Worm (Caenorhabditis elegans): ENCODE data around the gene EEED8.15.

The EEED8.15 gene

DNA sequence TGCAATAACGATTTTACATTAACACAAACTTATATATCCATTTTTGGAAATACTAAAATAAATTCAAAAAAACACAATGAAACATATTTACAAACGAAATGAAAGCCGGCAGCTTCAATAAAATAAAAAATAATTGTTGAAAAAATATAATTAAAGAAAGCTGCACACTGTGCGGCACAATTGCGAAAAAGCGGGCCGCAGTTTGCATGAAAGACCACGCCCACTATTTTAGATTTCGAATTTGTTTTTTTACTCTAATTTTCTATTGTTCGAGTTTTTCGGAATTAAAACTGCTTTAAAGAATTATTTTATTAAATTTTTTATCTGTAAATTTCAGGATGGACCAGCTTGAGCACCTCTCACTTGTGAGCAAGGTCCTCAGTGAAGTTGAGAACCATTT is 19.8 kb upstream of the EEED8.15 start, which contains the start of gene mog-5:
Gene mog-5 (plus strand): TSS at position 338 of the 400 bp plus-strand sequence.
- TF ChIP-seq F13C5.2 (tag; optimal IDR thresholded peaks at IDR 0.05): peak; percentile 83
- TF ChIP-seq flt-1 (GFP tag; IDR thresholded peaks at IDR 0.05): peak; percentile 65
- TF ChIP-seq ceh-13 (GFP tag; optimal IDR thresholded peaks at IDR 0.05): peak; percentile 9
- peak; percentile 65; the same call in 1 of the 2 replicates for TF ChIP-seq tbx-11 (GFP tag; IDR thresholded peaks at IDR 0.05)
- no peak for TF ChIP-seq tbx-37 (GFP tag; conservative IDR thresholded peaks at IDR 0.05)
- TF ChIP-seq tra-4 (tag; optimal IDR thresholded peaks at IDR 0.05): no peak
- TF ChIP-seq sea-1 (GFP tag; conservative IDR thresholded peaks at IDR 0.05): 0 out of 2 replicates have a peak, but pooled peaks have one; percentile 55
- no peak for TF ChIP-seq ceh-36 (tag; optimal IDR thresholded peaks at IDR 0.05)
- 0 out of 2 replicates have a peak, but pooled peaks have one; percentile 46 for TF ChIP-seq scrt-1 (GFP tag; IDR thresholded peaks at IDR 0.05)

DNA sequence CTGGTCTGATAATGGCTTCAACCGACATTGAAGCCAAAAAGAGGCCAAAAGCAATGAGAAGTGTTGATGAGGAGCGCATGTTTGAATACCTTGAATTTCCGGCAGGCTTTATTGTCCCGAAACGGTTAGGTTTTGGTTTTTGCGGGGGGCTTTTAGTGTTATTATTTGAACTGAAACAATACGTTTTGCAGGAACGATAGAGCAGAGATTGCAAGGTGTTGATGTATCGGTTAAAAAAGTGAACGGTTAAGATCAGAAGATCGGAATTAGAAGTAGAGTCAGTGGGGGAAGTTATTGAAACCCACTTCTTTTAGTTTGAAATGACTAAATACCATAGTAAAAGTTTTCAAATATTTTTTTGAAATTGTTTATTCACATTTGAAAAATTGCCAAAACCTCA is 11.5 kb upstream of the EEED8.15 start, which contains the start of gene clec-141:
Gene clec-141 (minus strand): TSS at position 101 of the 400 bp plus-strand sequence.
- TF ChIP-seq pes-1 (GFP tag; IDR thresholded peaks at IDR 0.05): no peak
- TF ChIP-seq sea-1 (GFP tag; conservative IDR thresholded peaks at IDR 0.05): no peak
- TF ChIP-seq tbx-37 (GFP tag; conservative IDR thresholded peaks at IDR 0.05): no peak
- TF ChIP-seq scrt-1 (GFP tag; IDR thresholded peaks at IDR 0.05): no peak
- no peak for TF ChIP-seq flt-1 (GFP tag; IDR thresholded peaks at IDR 0.05)
- TF ChIP-seq ama-1 (optimal IDR thresholded peaks at IDR 0.05): no peak
- no peak for TF ChIP-seq ceh-13 (GFP tag; optimal IDR thresholded peaks at IDR 0.05)
- TF ChIP-seq hnd-1 (tag; optimal IDR thresholded peaks at IDR 0.05): no peak
- TF ChIP-seq hmbx-1 (tag; optimal IDR thresholded peaks at IDR 0.05): no peak
- no peak for TF ChIP-seq ets-7 (tag; optimal IDR thresholded peaks at IDR 0.05)
- TF ChIP-seq tra-4 (tag; optimal IDR thresholded peaks at IDR 0.05): no peak
- TF ChIP-seq ceh-36 (tag; optimal IDR thresholded peaks at IDR 0.05): no peak
- TF ChIP-seq tbx-11 (GFP tag; IDR thresholded peaks at IDR 0.05): no peak
- no peak for TF ChIP-seq F13C5.2 (tag; optimal IDR thresholded peaks at IDR 0.05)
- no peak for TF ChIP-seq hmg-4 (GFP tag; optimal IDR thresholded peaks at IDR 0.05)
- no peak for TF ChIP-seq B0310.2 (tag; optimal IDR thresholded peaks at IDR 0.05)

DNA sequence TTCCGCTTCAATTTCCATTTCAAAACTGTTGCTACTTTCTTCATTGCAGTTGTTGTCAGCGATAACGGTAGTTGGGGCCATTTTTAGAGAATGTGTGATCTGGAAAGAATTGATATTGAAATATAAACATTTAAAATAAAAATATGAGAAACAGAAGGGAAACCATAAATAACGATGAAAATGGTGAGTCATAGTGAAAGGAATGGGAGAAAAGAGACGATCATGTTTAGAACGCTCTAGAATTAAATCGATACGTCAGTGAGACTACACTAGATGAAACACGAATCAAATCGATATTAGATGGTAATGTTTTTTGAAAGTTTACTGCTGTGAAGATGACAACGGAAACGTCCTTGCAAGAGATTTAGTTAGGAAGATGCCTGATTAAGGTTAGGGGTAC is 10.1 kb upstream of the EEED8.15 start, which contains the start of the genes EEED8.12 and EEED8.4:
Gene EEED8.12 (minus strand): TSS at position 101 of the 400 bp plus-strand sequence.
Gene EEED8.4 (plus strand): TSS at position 396 of the 400 bp plus-strand sequence.
- TF ChIP-seq hnd-1 (tag; optimal IDR thresholded peaks at IDR 0.05) (no peak), ets-7 (tag; optimal IDR thresholded peaks at IDR 0.05) (no peak), tra-4 (tag; optimal IDR thresholded peaks at IDR 0.05) (no peak), scrt-1 (GFP tag; IDR thresholded peaks at IDR 0.05) (no peak), tbx-37 (GFP tag; conservative IDR thresholded peaks at IDR 0.05) (no peak), ceh-13 (GFP tag; optimal IDR thresholded peaks at IDR 0.05) (no peak), ceh-36 (tag; optimal IDR thresholded peaks at IDR 0.05) (no peak), tbx-11 (GFP tag; IDR thresholded peaks at IDR 0.05) (no peak), hmg-4 (GFP tag; optimal IDR thresholded peaks at IDR 0.05) (no peak), flt-1 (GFP tag; IDR thresholded peaks at IDR 0.05) (no peak), sea-1 (GFP tag; conservative IDR thresholded peaks at IDR 0.05) (no peak), ama-1 (optimal IDR thresholded peaks at IDR 0.05) (no peak), hmbx-1 (tag; optimal IDR thresholded peaks at IDR 0.05) (no peak), F13C5.2 (tag; optimal IDR thresholded peaks at IDR 0.05) (no peak), pes-1 (GFP tag; IDR thresholded peaks at IDR 0.05) (no peak)

DNA sequence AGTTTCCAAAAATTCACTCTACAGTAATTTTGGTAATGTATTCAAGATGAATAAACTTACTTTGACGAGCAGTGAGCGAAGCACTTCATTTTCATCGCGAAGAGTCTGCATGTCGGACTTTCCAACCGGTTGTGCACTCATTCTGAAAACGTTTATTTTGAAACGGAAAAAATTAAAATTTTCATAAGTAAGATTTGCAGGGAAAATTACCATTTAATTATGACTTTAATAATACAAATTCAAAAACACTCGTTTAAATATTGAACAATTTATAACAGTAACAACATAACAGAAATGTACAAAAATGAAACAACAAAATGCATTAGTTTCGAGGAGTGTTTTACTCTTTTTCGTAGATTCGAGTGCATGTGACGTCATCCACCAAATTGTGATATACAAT is 6.6 kb upstream of the EEED8.15 start, which contains the start of the genes EEED8.13 and EEED8.18:
Gene EEED8.13 (minus strand): TSS at position 101 of the 400 bp plus-strand sequence.
Gene EEED8.18 (minus strand): TSS at position 144 of the 400 bp plus-strand sequence.
- TF ChIP-seq pes-1 (GFP tag; IDR thresholded peaks at IDR 0.05) (no peak), tbx-37 (GFP tag; conservative IDR thresholded peaks at IDR 0.05) (no peak), flt-1 (GFP tag; IDR thresholded peaks at IDR 0.05) (no peak), B0310.2 (tag; optimal IDR thresholded peaks at IDR 0.05) (no peak), tra-4 (tag; optimal IDR thresholded peaks at IDR 0.05) (no peak), ceh-36 (tag; optimal IDR thresholded peaks at IDR 0.05) (no peak), scrt-1 (GFP tag; IDR thresholded peaks at IDR 0.05) (no peak), hmg-4 (GFP tag; optimal IDR thresholded peaks at IDR 0.05) (no peak), ets-7 (tag; optimal IDR thresholded peaks at IDR 0.05) (no peak), sea-1 (GFP tag; conservative IDR thresholded peaks at IDR 0.05) (no peak), hmbx-1 (tag; optimal IDR thresholded peaks at IDR 0.05) (no peak), aly-1 (tag; optimal IDR thresholded peaks at IDR 0.05) (no peak), ama-1 (optimal IDR thresholded peaks at IDR 0.05) (no peak), hnd-1 (tag; optimal IDR thresholded peaks at IDR 0.05) (no peak), ceh-13 (GFP tag; optimal IDR thresholded peaks at IDR 0.05) (no peak), tbx-11 (GFP tag; IDR thresholded peaks at IDR 0.05) (no peak), F13C5.2 (tag; optimal IDR thresholded peaks at IDR 0.05) (no peak)

DNA sequence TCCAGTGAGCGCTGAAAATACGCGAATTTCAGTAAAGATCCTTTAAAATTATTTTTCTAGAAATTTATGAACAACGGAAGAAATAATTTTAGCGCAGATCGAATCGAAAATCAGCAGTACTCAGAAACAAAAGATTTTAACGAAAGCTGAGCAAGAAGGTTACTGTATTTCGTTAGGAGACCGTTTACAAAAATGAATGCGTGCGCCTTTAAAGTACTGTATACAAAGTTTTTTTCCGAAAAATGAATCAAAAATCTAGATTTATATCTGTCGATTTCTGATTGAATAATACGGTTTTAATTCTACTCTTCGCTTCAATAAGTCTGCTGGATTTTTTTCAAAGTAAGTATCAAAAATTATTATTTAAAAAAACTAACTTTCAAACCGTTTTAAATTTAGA is 5.0 kb upstream of the EEED8.15 start, which contains the start of the genes EEED8.14 and EEED8.3:
Gene EEED8.14 (minus strand): TSS at position 13 of the 400 bp plus-strand sequence.
Gene EEED8.3 (plus strand): TSS at position 237 of the 400 bp plus-strand sequence.
- no peak for TF ChIP-seq hmbx-1 (tag; optimal IDR thresholded peaks at IDR 0.05)
- TF ChIP-seq ets-7 (tag; optimal IDR thresholded peaks at IDR 0.05): no peak
- TF ChIP-seq flt-1 (GFP tag; IDR thresholded peaks at IDR 0.05): no peak
- no peak for TF ChIP-seq hnd-1 (tag; optimal IDR thresholded peaks at IDR 0.05)
- no peak for TF ChIP-seq hmg-4 (GFP tag; optimal IDR thresholded peaks at IDR 0.05)
- no peak for TF ChIP-seq aly-1 (tag; optimal IDR thresholded peaks at IDR 0.05)
- no peak for TF ChIP-seq pes-1 (GFP tag; IDR thresholded peaks at IDR 0.05)
- TF ChIP-seq ama-1 (optimal IDR thresholded peaks at IDR 0.05): no peak
- no peak for TF ChIP-seq ceh-13 (GFP tag; optimal IDR thresholded peaks at IDR 0.05)
- no peak for TF ChIP-seq tbx-11 (GFP tag; IDR thresholded peaks at IDR 0.05)
- no peak for TF ChIP-seq scrt-1 (GFP tag; IDR thresholded peaks at IDR 0.05)
- no peak for TF ChIP-seq ceh-36 (tag; optimal IDR thresholded peaks at IDR 0.05)
- TF ChIP-seq B0310.2 (tag; optimal IDR thresholded peaks at IDR 0.05): no peak
- TF ChIP-seq tra-4 (tag; optimal IDR thresholded peaks at IDR 0.05): no peak
- TF ChIP-seq sea-1 (GFP tag; conservative IDR thresholded peaks at IDR 0.05): no peak

DNA sequence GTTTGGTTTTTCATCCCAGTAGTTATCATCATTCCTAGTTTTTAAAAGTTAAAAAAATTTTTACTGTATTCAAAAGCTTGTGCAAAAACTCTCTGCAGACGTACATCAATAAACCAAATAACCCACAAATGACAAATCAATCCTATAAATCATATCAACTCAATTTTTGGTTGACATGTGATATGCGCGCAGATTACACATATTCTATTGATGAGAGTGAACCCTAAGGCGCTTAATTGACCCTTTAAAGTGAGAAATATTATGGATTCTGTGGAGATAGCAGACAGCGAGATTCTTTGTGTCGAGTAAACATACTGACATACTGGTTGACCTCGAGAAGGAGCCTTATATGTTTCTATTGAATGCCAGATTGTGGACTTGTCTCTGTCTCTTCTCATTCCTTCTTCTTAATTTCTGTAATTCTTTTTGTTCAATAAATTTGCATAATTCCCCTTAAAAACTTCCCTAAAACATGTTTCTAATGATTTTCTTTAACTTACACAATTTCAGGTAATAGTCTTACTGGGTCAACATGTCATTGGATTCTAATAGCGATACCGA is 2.7 kb upstream of the EEED8.15 start, which contains the start of gene EEED8.2:
Gene EEED8.2 (plus strand): TSS at position 511 of the 561 bp plus-strand sequence.
- TF ChIP-seq F13C5.2 (tag; optimal IDR thresholded peaks at IDR 0.05): no peak
- TF ChIP-seq ceh-13 (GFP tag; optimal IDR thresholded peaks at IDR 0.05): no peak
- TF ChIP-seq hmbx-1 (tag; optimal IDR thresholded peaks at IDR 0.05): no peak
- TF ChIP-seq ets-7 (tag; optimal IDR thresholded peaks at IDR 0.05): no peak
- TF ChIP-seq hnd-1 (tag; optimal IDR thresholded peaks at IDR 0.05): no peak
- no peak for TF ChIP-seq scrt-1 (GFP tag; IDR thresholded peaks at IDR 0.05)
- TF ChIP-seq aly-1 (tag; optimal IDR thresholded peaks at IDR 0.05): no peak
- TF ChIP-seq tbx-11 (GFP tag; IDR thresholded peaks at IDR 0.05): no peak
